Worm (Caenorhabditis elegans): ENCODE results near the gene srw-133.

The srw-133 gene

ce11 chrV:4116071-4116470 lies 1.5 kb upstream of the srw-133 start, which contains the start of gene T05B4.8:
Gene T05B4.8, minus strand, starts transcription at chrV:4116171.
- TF ChIP-seq nhr-76 (tag; optimal IDR thresholded peaks at IDR 0.05) (no peak), lin-13 (tag; optimal IDR thresholded peaks at IDR 0.05) (no peak), sem-2 (GFP tag; optimal IDR thresholded peaks at IDR 0.05) (no peak), nhr-237 (tag; optimal IDR thresholded peaks at IDR 0.05) (no peak), zip-8 (tag; optimal IDR thresholded peaks at IDR 0.05) (no peak), flh-1 (GFP tag; optimal IDR thresholded peaks at IDR 0.05) (no peak), elt-3 (tag; optimal IDR thresholded peaks at IDR 0.05) (no peak), hlh-1 (tag; optimal IDR thresholded peaks at IDR 0.05) (no peak), lin-32 (GFP tag; optimal IDR thresholded peaks at IDR 0.05) (no peak), nhr-28 (tag; optimal IDR thresholded peaks at IDR 0.05) (no peak), unc-62 (GFP tag; optimal IDR thresholded peaks at IDR 0.05) (no peak), drap-1 (GFP tag; optimal IDR thresholded peaks at IDR 0.05) (no peak), pha-4 (tag; optimal IDR thresholded peaks at IDR 0.05) (no peak), elt-1 (tag; optimal IDR thresholded peaks at IDR 0.05; ENCODE audit: borderline replicate concordance, insufficient read depth) (no peak), lsy-2 (tag; optimal IDR thresholded peaks at IDR 0.05) (no peak), snpc-4 (tag; optimal IDR thresholded peaks at IDR 0.05) (no peak), cnd-1 (tag; optimal IDR thresholded peaks at IDR 0.05) (no peak), ces-1 (GFP tag; optimal IDR thresholded peaks at IDR 0.05) (no peak), nhr-12 (tag; optimal IDR thresholded peaks at IDR 0.05) (no peak)

ce11 chrV:4112516-4112915 lies 2.0 kb downstream of the srw-133 start, which contains the start of gene srw-134:
Gene srw-134, minus strand, starts transcription at chrV:4112616.
- TF ChIP-seq nhr-2 (tag; optimal IDR thresholded peaks at IDR 0.05) (no peak), drap-1 (GFP tag; optimal IDR thresholded peaks at IDR 0.05) (no peak), M03D4.4 (tag; optimal IDR thresholded peaks at IDR 0.05) (no peak), sem-2 (GFP tag; optimal IDR thresholded peaks at IDR 0.05) (no peak), pha-4 (tag; optimal IDR thresholded peaks at IDR 0.05) (no peak), lin-32 (GFP tag; optimal IDR thresholded peaks at IDR 0.05) (no peak), ceh-39 (tag; optimal IDR thresholded peaks at IDR 0.05) (no peak), unc-39 (tag; optimal IDR thresholded peaks at IDR 0.05) (no peak), zip-8 (tag; optimal IDR thresholded peaks at IDR 0.05) (no peak), nhr-12 (tag; optimal IDR thresholded peaks at IDR 0.05) (no peak), unc-120 (tag; optimal IDR thresholded peaks at IDR 0.05; ENCODE audit: poor library complexity, severe bottlenecking) (no peak)

ce11 chrV:4109873-4110272 lies 4.7 kb downstream of the srw-133 start, which contains the start of gene clc-18:
Gene clc-18, minus strand, starts transcription at chrV:4109973.
- TF ChIP-seq nhr-12 (tag; optimal IDR thresholded peaks at IDR 0.05) = no peak
- TF ChIP-seq unc-120 (tag; optimal IDR thresholded peaks at IDR 0.05; ENCODE audit: poor library complexity, severe bottlenecking) = no peak
- no peak for TF ChIP-seq flh-1 (GFP tag; optimal IDR thresholded peaks at IDR 0.05)
- no peak for TF ChIP-seq lin-13 (tag; optimal IDR thresholded peaks at IDR 0.05)
- TF ChIP-seq hlh-1 (tag; optimal IDR thresholded peaks at IDR 0.05) = no peak
- TF ChIP-seq snpc-4 (tag; optimal IDR thresholded peaks at IDR 0.05) = no peak
- no peak for TF ChIP-seq mep-1 (tag; optimal IDR thresholded peaks at IDR 0.05)
- TF ChIP-seq ztf-11 (tag; optimal IDR thresholded peaks at IDR 0.05) = no peak

ce11 chrV:4106688-4107087 lies 7.8 kb downstream of the srw-133 start:
- TF ChIP-seq nhr-237 (tag; optimal IDR thresholded peaks at IDR 0.05) (no peak), cnd-1 (tag; optimal IDR thresholded peaks at IDR 0.05) (no peak), unc-62 (GFP tag; optimal IDR thresholded peaks at IDR 0.05) (no peak), ces-1 (GFP tag; optimal IDR thresholded peaks at IDR 0.05) (no peak), unc-39 (tag; optimal IDR thresholded peaks at IDR 0.05) (no peak), hlh-1 (tag; optimal IDR thresholded peaks at IDR 0.05) (no peak), nhr-2 (tag; optimal IDR thresholded peaks at IDR 0.05) (no peak)

ce11 chrV:4104298-4104697 lies 10.2 kb downstream of the srw-133 start, which contains the start of gene srj-39:
Gene srj-39, plus strand, starts transcription at chrV:4104598.
- no peak for TF ChIP-seq M03D4.4 (tag; optimal IDR thresholded peaks at IDR 0.05)
- TF ChIP-seq unc-39 (tag; optimal IDR thresholded peaks at IDR 0.05) = no peak
- TF ChIP-seq ham-2 (GFP tag; optimal IDR thresholded peaks at IDR 0.05) = no peak
- no peak for TF ChIP-seq lin-13 (tag; optimal IDR thresholded peaks at IDR 0.05)
- TF ChIP-seq mab-5 (tag; optimal IDR thresholded peaks at IDR 0.05) = no peak

- TF ChIP-seq elt-1 (tag; optimal IDR thresholded peaks at IDR 0.05; ENCODE audit: borderline replicate concordance, insufficient read depth) = no peak
- TF ChIP-seq ceh-43 (GFP tag; optimal IDR thresholded peaks at IDR 0.05) = no peak
- TF ChIP-seq ces-1 (GFP tag; optimal IDR thresholded peaks at IDR 0.05) = no peak
- TF ChIP-seq nhr-237 (tag; optimal IDR thresholded peaks at IDR 0.05) = no peak
Measured at ce11 chrV:4101567-4101966, 13.0 kb downstream of the srw-133 start, which contains the start of gene srj-40. Gene srj-40, plus strand, starts transcription at chrV:4101867.

Measured in whole organism, mixed stage, embryonic.